Worm (Caenorhabditis elegans) whole organism, young adult: Measurements from ENCODE around the gene crm-1.

ENCODE experiments used
- K11D2.4 ChIP-seq: fragments of 200-800 bp; sonication (Bioruptor generic); IDR thresholded peaks from 2 replicates; pipeline ENCODE4 v1.3.6; 2022; ENCODE audit warnings: missing genetic modification reagents, missing genetic modification characterization, missing compliant biosample characterization
- aptf-3 ChIP-seq: fragments of 200-800 bp; sonication (Bioruptor generic); IDR thresholded peaks from 2 replicates; pipeline ENCODE4 v1.3.6; 2022; ENCODE audit warnings: missing genetic modification characterization, missing compliant biosample characterization
- dox-1 ChIP-seq: fragments of 200-800 bp; sonication (Bioruptor generic); IDR thresholded peaks from 2 replicates; pipeline ENCODE4 v1.3.6; 2022; ENCODE audit warnings: missing genetic modification reagents, missing genetic modification characterization, missing compliant biosample characterization
- ekl-4 ChIP-seq: fragments of 200-800 bp; sonication (Bioruptor generic); IDR thresholded peaks from 2 replicates; pipeline ENCODE4 v1.3.6; 2022; ENCODE audit warnings: missing genetic modification reagents, missing genetic modification characterization, missing compliant biosample characterization
- him-1 ChIP-seq: sonication (generic microtip); optimal IDR thresholded peaks from 2 replicates; lab custom pipeline; 2016; ENCODE audit warnings: missing genotype, missing genetic modification reagents, missing genetic modification characterization, missing compliant biosample characterization
- lin-26 ChIP-seq: fragments of 200-800 bp; sonication (Bioruptor generic); IDR thresholded peaks from 2 replicates; pipeline ENCODE4 v1.3.6; 2022; ENCODE audit warnings: missing genetic modification reagents, missing genetic modification characterization, missing compliant biosample characterization
- madf-6 ChIP-seq: fragments of 200-800 bp; sonication (Bioruptor generic); IDR thresholded peaks from 2 replicates; pipeline ENCODE4 v1.3.6; 2022; ENCODE audit warnings: missing genetic modification reagents, missing genetic modification characterization, missing compliant biosample characterization
- mcd-1 ChIP-seq: fragments of 200-800 bp; sonication (Bioruptor generic); IDR thresholded peaks from 2 replicates; pipeline ENCODE4 v1.3.6; 2022; ENCODE audit warnings: missing genetic modification reagents, missing genetic modification characterization, missing compliant biosample characterization

DNA sequence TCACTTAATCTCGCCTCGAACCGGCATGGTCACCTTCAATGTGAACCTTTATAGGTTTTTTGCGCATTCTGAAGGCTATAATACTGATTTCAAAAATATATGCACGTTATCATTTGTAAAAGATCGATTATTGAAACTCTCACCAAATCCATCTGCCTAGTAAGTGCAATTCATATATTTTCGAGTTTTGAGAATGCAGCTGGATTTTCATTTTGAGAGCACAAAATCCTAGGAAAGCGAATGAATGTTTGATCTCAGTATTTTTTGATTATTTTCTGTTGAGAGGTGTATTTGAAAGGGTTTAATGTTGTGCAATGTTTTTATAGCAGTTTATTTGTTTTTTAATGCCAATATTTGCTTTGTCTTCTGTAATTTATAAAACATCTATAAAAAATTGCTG, 55.9 kb downstream of the crm-1 start:
- no peak for TF ChIP-seq dox-1
- no peak for TF ChIP-seq madf-6 (GFP tag; lab: Robert Waterston, UW)
- TF ChIP-seq ekl-4 (GFP tag; lab: Robert Waterston, UW) = no peak
- no peak for TF ChIP-seq mcd-1 (GFP tag; lab: Robert Waterston, UW)
- no peak for TF ChIP-seq him-1 (tag; lab: Kevin White, UChicago)
- no peak for TF ChIP-seq K11D2.4 (GFP tag; lab: Robert Waterston, UW)
- TF ChIP-seq aptf-3 (GFP tag; lab: Robert Waterston, UW) = no peak
- TF ChIP-seq lin-26 (GFP tag; lab: Robert Waterston, UW) = no peak
